Fruit fly (Drosophila melanogaster) whole organism, embryonic: ENCODE results near the gene Trs20.

ENCODE experiments used
- Adf1 ChIP-seq: fragments of 200-800 bp; sonication (Bioruptor generic); IDR thresholded peaks from 2 replicates; pipeline ENCODE4 v1.3.6; 2022; ENCODE audit warnings: missing biosample characterization, missing genetic modification characterization
- Blimp-1 ChIP-seq: fragments of 200-800 bp; sonication (Bioruptor generic); optimal IDR thresholded peaks from 3 replicates; lab custom pipeline; 2018; ENCODE audit warnings: missing biosample characterization, missing genetic modification characterization, mild to moderate bottlenecking, moderate library complexity, missing genetic modification reagents
- CG10321 ChIP-seq: fragments of 200-800 bp; sonication (Bioruptor generic); IDR thresholded peaks from 2 replicates; pipeline ENCODE4 v1.3.6; 2022; ENCODE audit warnings: missing biosample characterization, missing genetic modification characterization
- CG10959 ChIP-seq: fragments of 200-800 bp; sonication (Bioruptor generic); IDR thresholded peaks from 2 replicates; pipeline ENCODE4 v1.3.6; 2022; ENCODE audit warnings: missing biosample characterization, missing genetic modification characterization
- CG12769 ChIP-seq: fragments of 200-800 bp; sonication (Bioruptor generic); optimal IDR thresholded peaks from 2 replicates; lab custom pipeline; 2019; ENCODE audit warnings: missing biosample characterization, mild to moderate bottlenecking, missing genetic modification characterization, moderate library complexity
- CG13424 ChIP-seq: fragments of 200-800 bp; sonication (Bioruptor generic); optimal IDR thresholded peaks from 2 replicates; lab custom pipeline; 2019; ENCODE audit warnings: missing biosample characterization, mild to moderate bottlenecking, missing genetic modification characterization, moderate library complexity
- CG13894 ChIP-seq: fragments of 200-800 bp; sonication (Bioruptor generic); optimal IDR thresholded peaks from 3 replicates; lab custom pipeline; 2018; ENCODE audit warnings: missing biosample characterization, mild to moderate bottlenecking, missing genetic modification characterization, moderate library complexity
- CG14050 ChIP-seq: fragments of 200-800 bp; sonication (Bioruptor generic); IDR thresholded peaks from 3 replicates; pipeline ENCODE4 v1.3.6; 2022; ENCODE audit warnings: missing biosample characterization, missing genetic modification characterization
- CG1603 ChIP-seq: fragments of 200-800 bp; sonication (Bioruptor generic); optimal IDR thresholded peaks from 2 replicates; lab custom pipeline; 2019; ENCODE audit warnings: missing biosample characterization, mild to moderate bottlenecking, missing genetic modification characterization, moderate library complexity
- CG2116 ChIP-seq: fragments of 200-800 bp; sonication (Bioruptor generic); optimal IDR thresholded peaks from 3 replicates; lab custom pipeline; 2018; ENCODE audit warnings: missing biosample characterization, mild to moderate bottlenecking, missing genetic modification characterization
- CG30431 ChIP-seq: fragments of 200-800 bp; sonication (Bioruptor generic); optimal IDR thresholded peaks from 2 replicates; lab custom pipeline; 2017; ENCODE audit warnings: missing biosample characterization, missing genetic modification characterization
- CG3726 ChIP-seq: fragments of 200-800 bp; sonication (Bioruptor generic); IDR thresholded peaks from 3 replicates; pipeline ENCODE4, ENCODE4 v1.3.6; 2022; ENCODE audit warnings: missing biosample characterization, missing genetic modification characterization
- CG4360 ChIP-seq: fragments of 200-800 bp; sonication (Bioruptor generic); IDR thresholded peaks from 2 replicates; pipeline ENCODE4 v1.3.6; 2022; ENCODE audit warnings: missing biosample characterization, missing genetic modification characterization
- CG4730 ChIP-seq: fragments of 200-800 bp; sonication (Bioruptor generic); IDR thresholded peaks from 2 replicates; pipeline ENCODE4 v1.3.6; 2022; ENCODE audit warnings: missing biosample characterization, missing genetic modification characterization
- CG5180 ChIP-seq: fragments of 200-800 bp; sonication (Bioruptor generic); optimal IDR thresholded peaks from 3 replicates; lab custom pipeline; 2017; ENCODE audit warnings: missing biosample characterization, missing genetic modification characterization, mild to moderate bottlenecking, moderate library complexity, missing genetic modification reagents
- CG6689 ChIP-seq: fragments of 200-800 bp; sonication (Bioruptor generic); IDR thresholded peaks from 2 replicates; pipeline ENCODE4 v1.3.6; 2022; ENCODE audit warnings: missing biosample characterization, missing genetic modification characterization
- CG6765 ChIP-seq: fragments of 200-800 bp; sonication (Bioruptor generic); optimal IDR thresholded peaks from 3 replicates; lab custom pipeline; 2017; ENCODE audit warnings: missing biosample characterization, mild to moderate bottlenecking, missing genetic modification characterization
- CG8765 ChIP-seq: fragments of 200-800 bp; sonication (Bioruptor generic); IDR thresholded peaks from 2 replicates; pipeline ENCODE4 v1.3.6; 2022; ENCODE audit warnings: missing biosample characterization, missing genetic modification characterization
- Drgx ChIP-seq: fragments of 200-800 bp; sonication (Bioruptor generic); IDR thresholded peaks from 2 replicates; pipeline ENCODE4 v1.3.6; 2022; ENCODE audit warnings: missing biosample characterization, missing genetic modification characterization
- HmgZ ChIP-seq: fragments of 200-800 bp; sonication (Bioruptor generic); optimal IDR thresholded peaks from 2 replicates; lab custom pipeline; 2018; ENCODE audit warnings: missing biosample characterization, mild to moderate bottlenecking, missing genetic modification characterization
- Med ChIP-seq: fragments of 200-800 bp; sonication (Bioruptor generic); peaks from one replicate; lab custom pipeline; 2016; ENCODE audit warnings: missing biosample characterization, missing genetic modification characterization, mild to moderate bottlenecking, inconsistent platforms, moderate library complexity
- Oli ChIP-seq: fragments of 200-800 bp; sonication (Bioruptor generic); optimal IDR thresholded peaks from 2 replicates; lab custom pipeline; 2018; ENCODE audit warnings: missing biosample characterization, mild to moderate bottlenecking, missing genetic modification characterization, moderate library complexity
- Pdp1 ChIP-seq, 2 experiments: fragments of 200-800 bp; sonication (Bioruptor generic); optimal IDR thresholded peaks; 3 replicates each; lab custom pipeline; 2016; ENCODE audit warnings: missing biosample characterization in 2 of 2, missing genetic modification characterization in 2 of 2, mild to moderate bottlenecking in 1 of 2, moderate library complexity in 1 of 2
- Sox100B ChIP-seq: fragments of 200-800 bp; sonication (Bioruptor generic); optimal IDR thresholded peaks from 3 replicates; lab custom pipeline; 2018; ENCODE audit warnings: missing biosample characterization, mild to moderate bottlenecking, missing genetic modification characterization
- bsh ChIP-seq, 2 experiments: fragments of 200-800 bp; sonication (Bioruptor generic); optimal IDR thresholded peaks; 2 replicates each; lab custom pipeline; 2017 to 2018; ENCODE audit warnings: mild to moderate bottlenecking in 2 of 2, missing biosample characterization in 2 of 2, missing genetic modification characterization in 2 of 2, moderate library complexity in 1 of 2
- cg ChIP-seq: fragments of 200-800 bp; sonication (Bioruptor generic); optimal IDR thresholded peaks from 3 replicates; lab custom pipeline; 2019; ENCODE audit warnings: missing biosample characterization, mild to moderate bottlenecking, missing genetic modification characterization, moderate library complexity
- chif ChIP-seq, 2 experiments: fragments of 200-800 bp; sonication (Bioruptor generic); optimal IDR thresholded peaks; 3 replicates each; lab custom pipeline; 2016; ENCODE audit warnings: missing biosample characterization in 2 of 2, missing genetic modification characterization in 2 of 2
- chinmo ChIP-seq: fragments of 200-800 bp; sonication (Bioruptor generic); IDR thresholded peaks from 4 replicates; pipeline ENCODE4 v1.3.6; 2022; ENCODE audit warnings: missing biosample characterization, missing genetic modification characterization; ENCODE audit not compliant: partially characterized antibody
- da ChIP-seq: fragments of 200-800 bp; sonication (Bioruptor generic); optimal IDR thresholded peaks from 2 replicates; lab custom pipeline; 2016; ENCODE audit warnings: missing biosample characterization, missing genetic modification characterization
- dati ChIP-seq: fragments of 200-800 bp; sonication (Bioruptor generic); IDR thresholded peaks from 2 replicates; pipeline ENCODE4 v1.3.6; 2022; ENCODE audit warnings: missing biosample characterization, missing genetic modification characterization
- dmrt11E ChIP-seq: fragments of 200-800 bp; sonication (Bioruptor generic); optimal IDR thresholded peaks from 3 replicates; lab custom pipeline; 2018; ENCODE audit warnings: missing biosample characterization, mild to moderate bottlenecking, missing genetic modification characterization, moderate library complexity
- exex ChIP-seq: fragments of 200-800 bp; sonication (Bioruptor generic); optimal IDR thresholded peaks from 4 replicates; lab custom pipeline; 2018; ENCODE audit warnings: missing biosample characterization, mild to moderate bottlenecking, missing genetic modification characterization, moderate library complexity
- fd102C ChIP-seq: fragments of 200-800 bp; sonication (Bioruptor generic); optimal IDR thresholded peaks from 2 replicates; lab custom pipeline; 2018; ENCODE audit warnings: missing biosample characterization, mild to moderate bottlenecking, missing genetic modification characterization, moderate library complexity
- gfzf ChIP-seq: fragments of 200-800 bp; sonication (Bioruptor generic); optimal IDR thresholded peaks from 2 replicates; lab custom pipeline; 2016; ENCODE audit warnings: missing biosample characterization, mild to moderate bottlenecking, missing genetic modification characterization, moderate library complexity
- gsb-n ChIP-seq: fragments of 200-800 bp; sonication (Bioruptor generic); optimal IDR thresholded peaks from 3 replicates; lab custom pipeline; 2018; ENCODE audit warnings: missing biosample characterization, mild to moderate bottlenecking, missing genetic modification characterization
- mirr ChIP-seq: fragments of 200-800 bp; sonication (Bioruptor generic); optimal IDR thresholded peaks from 3 replicates; lab custom pipeline; 2018; ENCODE audit warnings: missing biosample characterization, mild to moderate bottlenecking, missing genetic modification characterization
- odd ChIP-seq: fragments of 200-800 bp; sonication (Bioruptor generic); optimal IDR thresholded peaks from 2 replicates; lab custom pipeline; 2017; ENCODE audit warnings: missing biosample characterization, mild to moderate bottlenecking, missing genetic modification characterization
- p53 ChIP-seq: fragments of 200-800 bp; sonication (Bioruptor generic); optimal IDR thresholded peaks from 2 replicates; lab custom pipeline; 2016; ENCODE audit warnings: missing biosample characterization, missing genetic modification characterization
- peb ChIP-seq: fragments of 200-800 bp; sonication (Bioruptor generic); IDR thresholded peaks from 2 replicates; pipeline ENCODE4 v1.3.6; 2022; ENCODE audit warnings: missing biosample characterization, missing genetic modification characterization
- row ChIP-seq: fragments of 200-800 bp; sonication (Bioruptor generic); IDR thresholded peaks from 3 replicates; pipeline ENCODE4 v1.3.6; 2022; ENCODE audit warnings: missing biosample characterization, missing genetic modification characterization
- seq ChIP-seq: fragments of 200-800 bp; sonication (Bioruptor generic); IDR thresholded peaks from 2 replicates; pipeline ENCODE4 v1.3.6; 2022; ENCODE audit warnings: missing biosample characterization, missing genetic modification characterization
- slou ChIP-seq: fragments of 200-800 bp; sonication (Bioruptor generic); optimal IDR thresholded peaks from 3 replicates; lab custom pipeline; 2016; ENCODE audit warnings: missing biosample characterization, missing genetic modification characterization
- sob ChIP-seq: fragments of 200-800 bp; sonication (Bioruptor generic); IDR thresholded peaks from 2 replicates; pipeline ENCODE4 v1.3.6; 2022; ENCODE audit warnings: missing biosample characterization, missing genetic modification characterization
- sr ChIP-seq: fragments of 200-800 bp; sonication (Bioruptor generic); IDR thresholded peaks from 3 replicates; pipeline ENCODE4 v1.3.6; 2022; ENCODE audit warnings: missing biosample characterization, missing genetic modification characterization
- vvl ChIP-seq: fragments of 200-800 bp; sonication (Bioruptor generic); IDR thresholded peaks from 2 replicates; pipeline ENCODE4 v1.3.6; 2022; ENCODE audit warnings: missing biosample characterization, missing genetic modification characterization

Gene Trs20

dm6 chr3L:16145931-16146538 lies 14.6 kb upstream of the Trs20 start:
- TF ChIP-seq cg (GFP tag; lab: Kevin White, UChicago), result peak; percentile 40
- 0 out of 2 replicates have a peak, but pooled peaks have one; percentile 9 for TF ChIP-seq seq (GFP tag; lab: Robert Waterston, UW)
- peak; percentile 84; the same call in 2 of the 4 replicates for TF ChIP-seq chinmo (GFP tag; lab: Robert Waterston, UW)
- 0 out of 2 replicates have a peak, but pooled peaks have one; percentile 7 for TF ChIP-seq CG6689
- peak; percentile 69 for TF ChIP-seq Med
- no peak for TF ChIP-seq Blimp-1 (GFP tag; lab: Kevin White, UChicago)
- no peak for TF ChIP-seq gsb-n
- TF ChIP-seq exex (tag; lab: Kevin White, UChicago), result peak; percentile 60
- peak; percentile 82 for TF ChIP-seq Adf1 (GFP tag; lab: Robert Waterston, UW)
- peak; percentile 71 for TF ChIP-seq vvl (GFP tag; lab: Robert Waterston, UW)
- TF ChIP-seq Oli (tag; lab: Kevin White, UChicago), result no peak
- peak; percentile 79 for TF ChIP-seq sr (GFP tag; lab: Robert Waterston, UW)
- TF ChIP-seq mirr (GFP tag; lab: Kevin White, UChicago), result peak; percentile 1

- TF ChIP-seq CG6765 (GFP tag; lab: Kevin White, UChicago) (no peak), dati (GFP tag; lab: Robert Waterston, UW) (no peak), CG14050 (GFP tag; lab: Robert Waterston, UW) (no peak), cg (GFP tag; lab: Kevin White, UChicago) (peak; percentile 47), CG12769 (peak; percentile 45), CG3726 (GFP tag; lab: Robert Waterston, UW) (0 out of 3 replicates have a peak, but pooled peaks have one; percentile 52), Pdp1 (GFP tag; optimal IDR thresholded peaks at IDR 0.05; lab: Kevin White, UChicago) (peak in 1 of 2 experiments; percentile 74), CG10959 (0 out of 2 replicates have a peak, but pooled peaks have one; percentile 33), CG4730 (GFP tag; lab: Robert Waterston, UW) (no peak), Med (peak; percentile 72), CG4360 (GFP tag; lab: Robert Waterston, UW) (peak; percentile 23; the same call in 1 of the 2 replicates), CG13424 (tag; lab: Kevin White, UChicago) (no peak), CG13894 (tag; lab: Kevin White, UChicago) (peak; percentile 19), HmgZ (no peak)
These were observed 13.8 kb upstream of the Trs20 start for dm6 chr3L:16145282-16145681.

- TF ChIP-seq Sox100B (no peak), CG1603 (tag; lab: Kevin White, UChicago) (no peak), p53 (no peak), CG5180 (no peak), CG10321 (GFP tag; lab: Robert Waterston, UW) (no peak), Drgx (peak; percentile 70; the same call in 1 of the 2 replicates), peb (GFP tag; lab: Robert Waterston, UW) (no peak), Med (peak; percentile 69), CG8765 (no peak), da (GFP tag; lab: Kevin White, UChicago) (no peak), row (GFP tag; lab: Robert Waterston, UW) (no peak), bsh (GFP tag; optimal IDR thresholded peaks at IDR 0.05; lab: Kevin White, UChicago) (no peak), gfzf (GFP tag; lab: Kevin White, UChicago) (peak; percentile 43), dmrt11E (tag; lab: Kevin White, UChicago) (no peak), CG6689 (peak; percentile 97), CG2116 (GFP tag; lab: Kevin White, UChicago) (no peak), odd (GFP tag; lab: Kevin White, UChicago) (no peak), fd102C (GFP tag; lab: Kevin White, UChicago) (no peak), chif (GFP tag; optimal IDR thresholded peaks at IDR 0.05; lab: Kevin White, UChicago) (no peak), CG30431 (GFP tag; lab: Kevin White, UChicago) (no peak), sob (GFP tag; lab: Robert Waterston, UW) (no peak), slou (no peak), Pdp1 (GFP tag; optimal IDR thresholded peaks at IDR 0.05; lab: Kevin White, UChicago) (no peak)
These were observed 12.5 kb upstream of the Trs20 start, which contains the start of gene CG32152 for dm6 chr3L:16143685-16144539. CG32152 (minus strand) TSS chr3L:16144036.
